Worm (Caenorhabditis elegans): Measurements from ENCODE around the gene acds-10.

DNA sequence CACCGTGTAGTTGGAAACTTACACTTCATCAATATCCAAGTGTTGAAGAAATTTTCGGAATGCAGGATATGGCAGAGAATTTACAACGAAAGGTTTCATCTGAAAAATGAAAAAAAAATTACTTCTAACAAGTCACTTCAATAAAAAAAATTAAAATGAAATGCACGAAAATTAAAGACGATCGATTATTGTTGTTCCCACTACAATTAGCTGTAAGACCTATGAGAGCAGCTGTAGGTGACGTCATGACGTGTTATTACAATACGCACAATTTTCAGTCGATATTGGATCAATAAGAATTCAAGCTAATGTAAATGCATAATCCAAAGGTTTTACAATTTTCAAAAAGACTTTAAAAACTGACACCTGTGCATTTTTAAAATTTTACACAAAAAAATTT is 12.5 kb downstream of the acds-10 start, which contains the start of gene C53A3.1:
- TF ChIP-seq flt-1 (GFP tag; IDR thresholded peaks at IDR 0.05): no peak
- TF ChIP-seq ama-1 (optimal IDR thresholded peaks at IDR 0.05): no peak
- TF ChIP-seq scrt-1 (GFP tag; IDR thresholded peaks at IDR 0.05): no peak
- no peak for TF ChIP-seq ceh-13 (GFP tag; optimal IDR thresholded peaks at IDR 0.05)
- no peak for TF ChIP-seq hmg-4 (GFP tag; optimal IDR thresholded peaks at IDR 0.05)
- TF ChIP-seq ceh-36 (tag; optimal IDR thresholded peaks at IDR 0.05): no peak
- no peak for TF ChIP-seq sea-1 (GFP tag; conservative IDR thresholded peaks at IDR 0.05)
- TF ChIP-seq hmbx-1 (tag; optimal IDR thresholded peaks at IDR 0.05): no peak
- TF ChIP-seq hnd-1 (tag; optimal IDR thresholded peaks at IDR 0.05): no peak
- no peak for TF ChIP-seq aly-1 (tag; optimal IDR thresholded peaks at IDR 0.05)
- no peak for TF ChIP-seq tbx-37 (GFP tag; conservative IDR thresholded peaks at IDR 0.05)
- no peak for TF ChIP-seq tbx-11 (GFP tag; IDR thresholded peaks at IDR 0.05)
- TF ChIP-seq B0310.2 (tag; optimal IDR thresholded peaks at IDR 0.05): no peak

All from whole organism, early embryonic.